Worm (Caenorhabditis elegans) whole organism, young adult: ENCODE results near the gene Y41C4A.22.

ENCODE experiments used
- T07F8.4 ChIP-seq: sonication (generic microtip); optimal IDR thresholded peaks from 2 replicates; lab custom pipeline; 2016; ENCODE audit warnings: mild to moderate bottlenecking, missing genetic modification characterization, moderate library complexity, missing compliant biosample characterization
- Y53F4B.3 ChIP-seq: fragments of 200-800 bp; sonication (Bioruptor generic); IDR thresholded peaks from 2 replicates; pipeline ENCODE4 v1.3.6; 2022; ENCODE audit warnings: missing genetic modification reagents, missing genetic modification characterization, missing compliant biosample characterization
- aptf-3 ChIP-seq: fragments of 200-800 bp; sonication (Bioruptor generic); IDR thresholded peaks from 2 replicates; pipeline ENCODE4 v1.3.6; 2022; ENCODE audit warnings: missing genetic modification characterization, missing compliant biosample characterization
- cebp-2 ChIP-seq: fragments of 200-800 bp; sonication (Bioruptor generic); IDR thresholded peaks from 2 replicates; pipeline ENCODE4 v1.3.6; 2022; ENCODE audit warnings: missing genetic modification characterization, missing compliant biosample characterization
- egl-18 ChIP-seq: fragments of 200-800 bp; sonication (Bioruptor generic); IDR thresholded peaks from 2 replicates; pipeline ENCODE4 v1.3.6; 2022; ENCODE audit warnings: missing genetic modification reagents, missing genetic modification characterization, missing compliant biosample characterization
- snpc-1.1 ChIP-seq: sonication (generic microtip); optimal IDR thresholded peaks from 2 replicates; lab custom pipeline; 2017; ENCODE audit warnings: missing genetic modification characterization, mild to moderate bottlenecking, missing compliant biosample characterization, antibody characterized with exemption, moderate library complexity, missing genotype, missing genetic modification reagents; ENCODE audit not compliant: insufficient read depth
- unc-62 ChIP-seq: fragments of 150-350 bp; optimal IDR thresholded peaks from 2 replicates; lab custom pipeline; 2014; ENCODE audit warnings: missing biosample characterization, missing genetic modification reagents, missing genetic modification characterization
- ztf-3 ChIP-seq: fragments of 200-800 bp; sonication (Bioruptor generic); optimal IDR thresholded peaks from 2 replicates; lab custom pipeline; 2018; ENCODE audit warnings: mild to moderate bottlenecking, missing genetic modification characterization, missing compliant biosample characterization

- no peak for TF ChIP-seq T07F8.4 (tag; lab: Kevin White, UChicago)
- TF ChIP-seq aptf-3 (GFP tag; lab: Robert Waterston, UW), result no peak
- no peak for TF ChIP-seq ztf-3 (GFP tag; lab: Kevin White, UChicago)
- no peak for TF ChIP-seq Y53F4B.3 (GFP tag; lab: Robert Waterston, UW)
- no peak for TF ChIP-seq snpc-1.1 (tag; lab: Kevin White, UChicago)
- TF ChIP-seq egl-18 (GFP tag; lab: Robert Waterston, UW), result no peak
- no peak for TF ChIP-seq cebp-2 (GFP tag; lab: Robert Waterston, UW)
- TF ChIP-seq unc-62 (GFP tag; lab: Kevin White, UChicago), result no peak
These were observed 35.8 kb downstream of the Y41C4A.22 start for ce11 chrIII:11730850-11731249.
